Worm (Caenorhabditis elegans): ENCODE measurements around the gene srz-99.

DNA sequence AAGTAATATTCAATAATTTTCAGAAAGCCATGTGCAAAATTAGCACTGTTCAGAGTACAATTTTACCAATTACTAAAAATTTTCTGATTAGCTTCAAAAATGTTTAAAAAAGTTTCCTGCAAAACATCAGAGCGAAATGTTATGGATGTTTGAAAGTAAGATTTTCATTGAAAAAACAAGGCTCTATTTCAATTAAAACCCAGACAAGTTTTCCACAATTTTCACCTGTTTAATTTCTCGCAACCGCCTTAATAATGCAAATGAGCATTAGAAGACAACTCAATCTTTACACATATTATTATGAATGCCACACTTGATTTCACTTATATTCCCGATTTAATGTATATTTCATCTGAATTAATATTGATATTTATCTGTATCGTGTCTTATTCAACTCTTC lies 35.5 kb upstream of the srz-99 start, which contains the start of gene srz-101:
- TF ChIP-seq gmeb-2 (tag; optimal IDR thresholded peaks at IDR 0.05) (no peak), sox-4 (tag; optimal IDR thresholded peaks at IDR 0.05) (no peak), dve-1 (tag; optimal IDR thresholded peaks at IDR 0.05) (no peak), ztf-16 (tag; optimal IDR thresholded peaks at IDR 0.05) (no peak), fkh-10 (GFP tag; optimal IDR thresholded peaks at IDR 0.05) (no peak), ets-4 (tag; optimal IDR thresholded peaks at IDR 0.05) (no peak), pqm-1 (tag; optimal IDR thresholded peaks at IDR 0.05) (no peak), tbx-2 (tag; optimal IDR thresholded peaks at IDR 0.05) (no peak), unc-55 (GFP tag; optimal IDR thresholded peaks at IDR 0.05) (no peak), elt-2 (tag; optimal IDR thresholded peaks at IDR 0.05) (no peak), pha-4 (tag; optimal IDR thresholded peaks at IDR 0.05) (no peak), pax-1 (tag; optimal IDR thresholded peaks at IDR 0.05) (no peak), madf-2 (tag; optimal IDR thresholded peaks at IDR 0.05) (no peak)
